Worm (Caenorhabditis elegans): ENCODE measurements around the gene lmd-5.
A peak's percentile ranks its signal among the peaks of the same experiment; 100 is the strongest.

The lmd-5 gene

ce11 chrV:7145250-7145850, 21.9 kb downstream of the lmd-5 start, which contains the start of gene ugt-37:
Gene ugt-37 (minus strand): TSS chrV:7145318.
- TF ChIP-seq sem-4 (tag; optimal IDR thresholded peaks at IDR 0.05) (no peak), blmp-1 (tag; optimal IDR thresholded peaks at IDR 0.05; ENCODE audit: insufficient read depth) (no peak), egl-27 (tag; optimal IDR thresholded peaks at IDR 0.05) (no peak), lsy-2 (tag; optimal IDR thresholded peaks at IDR 0.05) (no peak), mbf-1 (tag; optimal IDR thresholded peaks at IDR 0.05) (no peak), sma-3 (GFP tag; optimal IDR thresholded peaks at IDR 0.05) (no peak), dmd-4 (tag; optimal IDR thresholded peaks at IDR 0.05) (no peak), ztf-11 (tag; optimal IDR thresholded peaks at IDR 0.05) (no peak), nhr-237 (tag; optimal IDR thresholded peaks at IDR 0.05) (no peak), alr-1 (tag; optimal IDR thresholded peaks at IDR 0.05) (no peak), ceh-16 (tag; optimal IDR thresholded peaks at IDR 0.05) (no peak), elt-3 (tag; optimal IDR thresholded peaks at IDR 0.05) (no peak), nhr-25 (tag; optimal IDR thresholded peaks at IDR 0.05) (no peak)

- TF ChIP-seq C34F6.9 (tag; optimal IDR thresholded peaks at IDR 0.05): no peak
- TF ChIP-seq mab-5 (tag; optimal IDR thresholded peaks at IDR 0.05): no peak
- TF ChIP-seq skn-1 (tag; optimal IDR thresholded peaks at IDR 0.05): no peak
- no peak for TF ChIP-seq blmp-1 (tag; optimal IDR thresholded peaks at IDR 0.05; ENCODE audit: insufficient read depth)
- no peak for TF ChIP-seq fos-1 (tag; optimal IDR thresholded peaks at IDR 0.05)
- no peak for TF ChIP-seq nhr-23 (tag; optimal IDR thresholded peaks at IDR 0.05)
- TF ChIP-seq sma-9 (GFP tag; optimal IDR thresholded peaks at IDR 0.05): no peak
- TF ChIP-seq sma-9 (tag; optimal IDR thresholded peaks at IDR 0.05): no peak
- TF ChIP-seq aly-2 (tag; optimal IDR thresholded peaks at IDR 0.05): no peak
- no peak for TF ChIP-seq sma-3 (GFP tag; optimal IDR thresholded peaks at IDR 0.05)
- no peak for TF ChIP-seq nhr-129 (tag; optimal IDR thresholded peaks at IDR 0.05)
- TF ChIP-seq nhr-6 (tag; optimal IDR thresholded peaks at IDR 0.05): no peak
- no peak for TF ChIP-seq F13H6.1 (tag; optimal IDR thresholded peaks at IDR 0.05)
- TF ChIP-seq ztf-1 (GFP tag; conservative IDR thresholded peaks at IDR 0.05): no peak
- TF ChIP-seq lin-13 (GFP tag; optimal IDR thresholded peaks at IDR 0.05): no peak
- no peak for TF ChIP-seq ztf-11 (tag; optimal IDR thresholded peaks at IDR 0.05)
- TF ChIP-seq nhr-25 (tag; optimal IDR thresholded peaks at IDR 0.05): no peak
These were observed 23.9 kb downstream of the lmd-5 start, which contains the start of gene ugt-38 for ce11 chrV:7147370-7147769. Gene ugt-38 (minus strand): TSS chrV:7147470.

ce11 chrV:7150570-7150969, 27.1 kb downstream of the lmd-5 start, which contains the start of gene F10D2.8:
Gene F10D2.8 (minus strand): TSS chrV:7150714.
- no peak for TF ChIP-seq unc-55 (GFP tag; optimal IDR thresholded peaks at IDR 0.05)
- TF ChIP-seq lin-11 (tag; optimal IDR thresholded peaks at IDR 0.05): no peak
- TF ChIP-seq aly-2 (tag; optimal IDR thresholded peaks at IDR 0.05): no peak
- TF ChIP-seq egl-27 (tag; optimal IDR thresholded peaks at IDR 0.05): no peak
- no peak for TF ChIP-seq R02D3.7 (tag; optimal IDR thresholded peaks at IDR 0.05)
- TF ChIP-seq gmeb-1 (tag; optimal IDR thresholded peaks at IDR 0.05): peak; percentile 6
- TF ChIP-seq nhr-23 (tag; optimal IDR thresholded peaks at IDR 0.05): no peak
- peak; percentile 77 for TF ChIP-seq fos-1 (tag; optimal IDR thresholded peaks at IDR 0.05)
- TF ChIP-seq peb-1 (tag; optimal IDR thresholded peaks at IDR 0.05): no peak
- no peak for TF ChIP-seq nhr-77 (tag; optimal IDR thresholded peaks at IDR 0.05)
- TF ChIP-seq skn-1 (tag; optimal IDR thresholded peaks at IDR 0.05): no peak

ce11 chrV:7153046-7153445, 29.6 kb downstream of the lmd-5 start, which contains the start of gene fat-7:
Gene fat-7 (minus strand): TSS chrV:7153146.
- TF ChIP-seq nhr-12 (tag; optimal IDR thresholded peaks at IDR 0.05) (no peak), unc-55 (GFP tag; optimal IDR thresholded peaks at IDR 0.05) (no peak), R02D3.7 (tag; optimal IDR thresholded peaks at IDR 0.05) (no peak), skn-1 (tag; optimal IDR thresholded peaks at IDR 0.05) (no peak)

ce11 chrV:7156079-7156478, 32.6 kb downstream of the lmd-5 start, which contains the start of gene F10D2.10:
Gene F10D2.10 (minus strand): TSS chrV:7156179.
- TF ChIP-seq ceh-16 (tag; optimal IDR thresholded peaks at IDR 0.05): no peak
- no peak for TF ChIP-seq F13H6.1 (tag; optimal IDR thresholded peaks at IDR 0.05)
